Fruit fly (Drosophila melanogaster) whole organism, embryonic: Measurements from ENCODE around the gene CG10165.
A peak's percentile ranks its signal among the peaks of the same experiment; 100 is the strongest.

Experiments
- CG11093 ChIP-seq: fragments of 200-800 bp; sonication (Bioruptor generic); IDR thresholded peaks from 3 replicates; pipeline ENCODE4 v1.3.6; 2022; ENCODE audit warnings: missing biosample characterization, missing genetic modification characterization
- CG11504 ChIP-seq: fragments of 200-800 bp; sonication (Bioruptor generic); optimal IDR thresholded peaks from 3 replicates; lab custom pipeline; 2019; ENCODE audit warnings: missing biosample characterization, mild to moderate bottlenecking, missing genetic modification characterization, moderate library complexity
- CG11695 ChIP-seq: fragments of 200-800 bp; sonication (Bioruptor generic); IDR thresholded peaks from 3 replicates; pipeline ENCODE4 v1.3.6; 2022; ENCODE audit warnings: missing biosample characterization, missing genetic modification characterization
- CG1233 ChIP-seq: fragments of 200-800 bp; sonication (Bioruptor generic); optimal IDR thresholded peaks from 4 replicates; lab custom pipeline; 2018; ENCODE audit warnings: missing biosample characterization, mild to moderate bottlenecking, missing genetic modification characterization
- CG12744 ChIP-seq: fragments of 200-800 bp; sonication (Bioruptor generic); optimal IDR thresholded peaks from 2 replicates; lab custom pipeline; 2016; ENCODE audit warnings: missing biosample characterization, missing genetic modification characterization
- CG13296 ChIP-seq: fragments of 200-800 bp; sonication (Bioruptor generic); optimal IDR thresholded peaks from 3 replicates; lab custom pipeline; 2018; ENCODE audit warnings: missing biosample characterization, mild to moderate bottlenecking, missing genetic modification characterization
- CG13894 ChIP-seq: fragments of 200-800 bp; sonication (Bioruptor generic); optimal IDR thresholded peaks from 3 replicates; lab custom pipeline; 2018; ENCODE audit warnings: missing biosample characterization, mild to moderate bottlenecking, missing genetic modification characterization, moderate library complexity
- CG15269 ChIP-seq: fragments of 200-800 bp; sonication (Bioruptor generic); optimal IDR thresholded peaks from 2 replicates; lab custom pipeline; 2018; ENCODE audit warnings: missing biosample characterization, mild to moderate bottlenecking, missing genetic modification characterization, moderate library complexity
- CG15479 ChIP-seq: fragments of 200-800 bp; sonication (Bioruptor generic); optimal IDR thresholded peaks from 3 replicates; lab custom pipeline; 2019; ENCODE audit warnings: missing biosample characterization, mild to moderate bottlenecking, missing genetic modification characterization, moderate library complexity
- CG17912 ChIP-seq: fragments of 200-800 bp; sonication (Bioruptor generic); optimal IDR thresholded peaks from 2 replicates; lab custom pipeline; 2018; ENCODE audit warnings: missing biosample characterization, mild to moderate bottlenecking, missing genetic modification characterization
- CG18011 ChIP-seq: fragments of 200-800 bp; sonication (Bioruptor generic); optimal IDR thresholded peaks from 2 replicates; lab custom pipeline; 2017; ENCODE audit warnings: missing biosample characterization, missing genetic modification characterization, mild to moderate bottlenecking, moderate library complexity, missing genotype
- CG34376 ChIP-seq: fragments of 200-800 bp; sonication (Bioruptor generic); optimal IDR thresholded peaks from 2 replicates; lab custom pipeline; 2018; ENCODE audit warnings: missing biosample characterization, mild to moderate bottlenecking, missing genetic modification characterization
- CG6254 ChIP-seq: fragments of 200-800 bp; sonication (Bioruptor generic); optimal IDR thresholded peaks from 3 replicates; lab custom pipeline; 2017; ENCODE audit warnings: mild to moderate bottlenecking, missing biosample characterization, missing genetic modification reagents, missing genetic modification characterization
- CG7556 ChIP-seq: fragments of 200-800 bp; sonication (Bioruptor generic); optimal IDR thresholded peaks from 2 replicates; lab custom pipeline; 2017; ENCODE audit warnings: missing biosample characterization, mild to moderate bottlenecking, missing genetic modification characterization
- CG9437 ChIP-seq: fragments of 200-800 bp; sonication (Bioruptor generic); optimal IDR thresholded peaks from 2 replicates; lab custom pipeline; 2018; ENCODE audit warnings: missing biosample characterization, mild to moderate bottlenecking, missing genetic modification characterization
- CrebB ChIP-seq: fragments of 200-800 bp; sonication (Bioruptor generic); optimal IDR thresholded peaks from 3 replicates; lab custom pipeline; 2018; ENCODE audit warnings: missing biosample characterization, mild to moderate bottlenecking, missing genetic modification characterization
- Dad ChIP-seq: fragments of 200-800 bp; sonication (Bioruptor generic); optimal IDR thresholded peaks from 3 replicates; lab custom pipeline; 2016; ENCODE audit warnings: missing biosample characterization, missing genetic modification characterization
- Dfd ChIP-seq, 2 experiments: fragments of >200 bp; optimal IDR thresholded peaks; 2 replicates each; lab custom pipeline; 2017; ENCODE audit warnings: missing biosample characterization in 2 of 2, missing genetic modification characterization in 2 of 2
- Fer1 ChIP-seq: fragments of 200-800 bp; sonication (Bioruptor generic); optimal IDR thresholded peaks from 2 replicates; lab custom pipeline; 2017; ENCODE audit warnings: missing biosample characterization, mild to moderate bottlenecking, missing genetic modification characterization
- HHEX ChIP-seq: fragments of 200-800 bp; sonication (Bioruptor generic); optimal IDR thresholded peaks from 3 replicates; lab custom pipeline; 2017; ENCODE audit warnings: missing biosample characterization, mild to moderate bottlenecking, missing genetic modification characterization, missing genetic modification reagents
- Max ChIP-seq: fragments of 200-800 bp; sonication (Bioruptor generic); optimal IDR thresholded peaks from 2 replicates; lab custom pipeline; 2016; ENCODE audit warnings: missing biosample characterization, mild to moderate bottlenecking, missing genetic modification characterization
- Mes4 ChIP-seq: fragments of 200-800 bp; sonication (Bioruptor generic); optimal IDR thresholded peaks from 2 replicates; lab custom pipeline; 2016; ENCODE audit warnings: missing biosample characterization, missing genetic modification characterization
- Poxn ChIP-seq: fragments of 200-800 bp; sonication (Bioruptor generic); IDR thresholded peaks from 2 replicates; pipeline ENCODE4 v1.3.6; 2022; ENCODE audit warnings: missing biosample characterization, missing genetic modification characterization
- Rx ChIP-seq: fragments of 200-800 bp; sonication (Bioruptor generic); IDR thresholded peaks from 2 replicates; pipeline ENCODE4 v1.3.6; 2022; ENCODE audit warnings: missing biosample characterization, missing genetic modification characterization
- Side ChIP-seq: fragments of 200-800 bp; sonication (Bioruptor generic); optimal IDR thresholded peaks from 2 replicates; lab custom pipeline; 2016; ENCODE audit warnings: missing biosample characterization, missing genetic modification characterization
- Sry-δ ChIP-seq: fragments of 200-800 bp; sonication (Bioruptor generic); optimal IDR thresholded peaks from 2 replicates; lab custom pipeline; 2016; ENCODE audit warnings: missing biosample characterization, missing genetic modification characterization
- Ssrp ChIP-seq: fragments of 200-800 bp; sonication (Bioruptor generic); optimal IDR thresholded peaks from 2 replicates; lab custom pipeline; 2018; ENCODE audit warnings: missing biosample characterization, mild to moderate bottlenecking, missing genetic modification characterization, moderate library complexity
- Trl ChIP-seq, 3 experiments: fragments of >200 bp in 2 of 3; fragments of 200-800 bp in 1 of 3; sonication (Bioruptor generic) in 1 of 3; optimal IDR thresholded peaks; 2 replicates in 1 of 3; 3 replicates in 2 of 3; lab custom pipeline; 2016 to 2017; ENCODE audit warnings: missing biosample characterization in 1 of 3, missing genetic modification characterization in 1 of 3
- Xbp1 ChIP-seq: fragments of 200-800 bp; sonication (Bioruptor generic); optimal IDR thresholded peaks from 3 replicates; lab custom pipeline; 2016; ENCODE audit warnings: missing biosample characterization, mild to moderate bottlenecking, missing genetic modification characterization
- ase ChIP-seq: fragments of 200-800 bp; sonication (Bioruptor generic); IDR thresholded peaks from 3 replicates; pipeline ENCODE4 v1.3.6; 2022; ENCODE audit warnings: missing biosample characterization, missing genetic modification characterization
- chinmo ChIP-seq: fragments of 200-800 bp; sonication (Bioruptor generic); IDR thresholded peaks from 4 replicates; pipeline ENCODE4 v1.3.6; 2022; ENCODE audit warnings: missing biosample characterization, missing genetic modification characterization; ENCODE audit not compliant: partially characterized antibody
- corto ChIP-seq: fragments of 200-800 bp; sonication (Bioruptor generic); optimal IDR thresholded peaks from 2 replicates; lab custom pipeline; 2016; ENCODE audit warnings: missing biosample characterization, mild to moderate bottlenecking, missing genetic modification characterization, moderate library complexity
- dati ChIP-seq: fragments of 200-800 bp; sonication (Bioruptor generic); IDR thresholded peaks from 2 replicates; pipeline ENCODE4 v1.3.6; 2022; ENCODE audit warnings: missing biosample characterization, missing genetic modification characterization
- dmrt99B ChIP-seq: fragments of 200-800 bp; sonication (Bioruptor generic); optimal IDR thresholded peaks from 2 replicates; lab custom pipeline; 2018; ENCODE audit warnings: missing biosample characterization, mild to moderate bottlenecking, missing genetic modification characterization, moderate library complexity
- exex ChIP-seq: fragments of 200-800 bp; sonication (Bioruptor generic); optimal IDR thresholded peaks from 4 replicates; lab custom pipeline; 2018; ENCODE audit warnings: missing biosample characterization, mild to moderate bottlenecking, missing genetic modification characterization, moderate library complexity
- grn ChIP-seq: fragments of 200-800 bp; sonication (Bioruptor generic); optimal IDR thresholded peaks from 3 replicates; lab custom pipeline; 2017; ENCODE audit warnings: missing biosample characterization, missing genetic modification characterization
- gro ChIP-seq: fragments of 200-800 bp; sonication (Bioruptor generic); optimal IDR thresholded peaks from 2 replicates; lab custom pipeline; 2016; ENCODE audit warnings: missing biosample characterization, missing genetic modification characterization
- gsb ChIP-seq: fragments of 200-800 bp; sonication (Bioruptor generic); IDR thresholded peaks from 2 replicates; pipeline ENCODE4 v1.3.6; 2022; ENCODE audit warnings: missing biosample characterization, missing genetic modification characterization
- gt ChIP-seq: fragments of 200-800 bp; sonication (Bioruptor generic); IDR thresholded peaks from 2 replicates; pipeline ENCODE4 v1.3.6; 2022; ENCODE audit warnings: missing biosample characterization, missing genetic modification characterization
- ken ChIP-seq: fragments of 200-800 bp; sonication (Bioruptor generic); IDR thresholded peaks from 3 replicates; pipeline ENCODE4 v1.3.6; 2022; ENCODE audit warnings: missing biosample characterization, missing genetic modification characterization
- knrl ChIP-seq: fragments of 200-800 bp; sonication (Bioruptor generic); IDR thresholded peaks from 3 replicates; pipeline ENCODE4 v1.3.6; 2022; ENCODE audit warnings: missing biosample characterization, missing genetic modification characterization; ENCODE audit not compliant: partially characterized antibody
- mam ChIP-seq: fragments of 200-800 bp; sonication (Bioruptor generic); optimal IDR thresholded peaks from 3 replicates; lab custom pipeline; 2016; ENCODE audit warnings: missing biosample characterization, missing genetic modification characterization
- odd ChIP-seq: fragments of 200-800 bp; sonication (Bioruptor generic); optimal IDR thresholded peaks from 2 replicates; lab custom pipeline; 2017; ENCODE audit warnings: missing biosample characterization, mild to moderate bottlenecking, missing genetic modification characterization
- sima ChIP-seq: fragments of 200-800 bp; sonication (Bioruptor generic); optimal IDR thresholded peaks from 2 replicates; lab custom pipeline; 2016; ENCODE audit warnings: missing biosample characterization, missing genetic modification characterization
- sug ChIP-seq: fragments of 200-800 bp; optimal IDR thresholded peaks from 2 replicates; lab custom pipeline; 2019; ENCODE audit warnings: missing biosample characterization, mild to moderate bottlenecking, missing genetic modification characterization, moderate library complexity
- tll ChIP-seq, 2 experiments: fragments of 200-800 bp in 1 of 2; fragments of >200 bp in 1 of 2; sonication (Bioruptor generic) in 1 of 2; optimal IDR thresholded peaks; 2 replicates each; lab custom pipeline; 2017 to 2019; ENCODE audit warnings: missing biosample characterization in 2 of 2, missing genetic modification characterization in 2 of 2, mild to moderate bottlenecking in 1 of 2, moderate library complexity in 1 of 2
- vfl ChIP-seq: fragments of 200-800 bp; sonication (Bioruptor generic); optimal IDR thresholded peaks from 2 replicates; lab custom pipeline; 2016; ENCODE audit warnings: missing biosample characterization, missing genetic modification characterization
- wek ChIP-seq: fragments of 200-800 bp; sonication (Bioruptor generic); optimal IDR thresholded peaks from 3 replicates; lab custom pipeline; 2018; ENCODE audit warnings: missing biosample characterization, mild to moderate bottlenecking, missing genetic modification characterization, moderate library complexity

Gene CG10165

DNA sequence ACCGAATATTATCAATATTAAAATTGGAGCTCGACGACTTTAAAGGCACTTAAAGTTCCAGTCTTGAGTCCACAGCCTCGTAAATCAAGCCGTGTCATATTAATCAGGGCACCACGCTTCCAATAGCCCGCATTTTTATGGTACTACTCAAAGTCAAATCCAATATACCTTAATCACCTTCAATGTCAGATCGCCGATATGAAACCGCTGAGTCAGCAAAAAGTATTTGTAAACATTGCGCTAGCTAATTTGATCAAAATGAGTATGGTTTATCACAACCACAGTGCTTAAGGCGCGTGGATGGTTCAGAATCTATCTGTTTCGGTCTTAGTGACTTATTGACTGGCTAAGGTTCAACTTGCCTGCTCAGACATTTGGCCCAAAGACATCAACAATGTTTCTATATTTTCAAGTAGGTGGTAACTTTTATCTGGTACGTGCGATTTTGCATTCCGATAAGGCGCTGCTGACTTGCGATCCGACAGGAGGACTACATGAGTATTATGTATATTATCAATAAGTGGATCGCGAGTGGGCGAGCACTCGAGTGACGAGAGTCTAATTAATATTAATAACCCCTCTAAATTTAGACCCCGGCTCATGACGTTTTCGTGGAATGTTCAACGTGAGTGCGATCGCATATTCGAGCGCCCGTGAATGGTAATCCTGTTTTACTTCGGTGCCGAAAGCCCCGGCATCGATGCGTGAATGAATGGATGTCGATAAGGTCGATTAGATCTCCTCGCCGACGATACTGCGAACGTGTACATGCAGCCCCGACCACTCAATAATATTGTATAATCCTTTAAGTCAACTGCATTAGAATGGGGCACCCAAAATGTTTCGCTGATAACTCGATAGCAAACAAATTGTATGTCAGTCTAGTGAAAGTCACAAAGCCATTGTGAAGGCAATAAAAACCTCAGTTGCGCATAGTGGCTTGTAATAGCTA, 33.2 kb upstream of the CG10165 start, which contains the start of gene CG13078:
CG13078 (plus strand) TSS at position 902 of the 952 bp plus-strand sequence.
- TF ChIP-seq dati (no peak), CrebB (no peak), knrl (GFP tag; lab: Robert Waterston, UW) (no peak), CG1233 (no peak), Poxn (GFP tag; lab: Robert Waterston, UW) (no peak), Dad (GFP tag; lab: Kevin White, UChicago) (no peak), CG15479 (no peak), CG9437 (no peak), CG11093 (GFP tag; lab: Robert Waterston, UW) (no peak), sima (GFP tag; lab: Kevin White, UChicago) (no peak), HHEX (GFP tag; lab: Kevin White, UChicago) (no peak), sug (tag; lab: Kevin White, UChicago) (peak; percentile 42), Rx (GFP tag; lab: Robert Waterston, UW) (no peak), CG34376 (GFP tag; lab: Kevin White, UChicago) (peak; percentile 92), corto (no peak), CG13296 (GFP tag; lab: Kevin White, UChicago) (no peak), ase (GFP tag; lab: Robert Waterston, UW) (no peak), vfl (GFP tag; lab: Kevin White, UChicago) (no peak), Max (GFP tag; lab: Kevin White, UChicago) (no peak), dmrt99B (tag; lab: Kevin White, UChicago) (no peak), gro (GFP tag; lab: Kevin White, UChicago) (peak; percentile 22), CG18011 (GFP tag; lab: Kevin White, UChicago) (no peak), Side (GFP tag; lab: Kevin White, UChicago) (no peak), Mes4 (GFP tag; lab: Kevin White, UChicago) (no peak), ken (GFP tag; lab: Robert Waterston, UW) (no peak), CG13894 (tag; lab: Kevin White, UChicago) (peak; percentile 65), Sry-δ (GFP tag; lab: Kevin White, UChicago) (no peak), CG11695 (GFP tag; lab: Robert Waterston, UW) (no peak), CG11504 (tag; lab: Kevin White, UChicago) (no peak), CG6254 (no peak), CG15269 (tag; lab: Kevin White, UChicago) (no peak), Fer1 (GFP tag; lab: Kevin White, UChicago) (no peak), CG12744 (GFP tag; lab: Kevin White, UChicago) (no peak), exex (tag; lab: Kevin White, UChicago) (peak; percentile 97), wek (no peak), Ssrp (tag; lab: Kevin White, UChicago) (no peak), mam (GFP tag; lab: Kevin White, UChicago) (no peak), tll (GFP tag; optimal IDR thresholded peaks at IDR 0.05; lab: Kevin White, UChicago) (no peak), Trl (optimal IDR thresholded peaks at IDR 0.05; lab: Kevin White, UChicago) (no peak), Trl (GFP tag; optimal IDR thresholded peaks at IDR 0.05; lab: Kevin White, UChicago) (no peak), CG7556 (GFP tag; lab: Kevin White, UChicago) (no peak), CG17912 (GFP tag; lab: Kevin White, UChicago) (no peak), Xbp1 (GFP tag; lab: Kevin White, UChicago) (no peak), odd (GFP tag; lab: Kevin White, UChicago) (no peak), gt (GFP tag; lab: Robert Waterston, UW) (no peak), Dfd (GFP tag; optimal IDR thresholded peaks at IDR 0.05; lab: Kevin White, UChicago) (no peak), grn (GFP tag; lab: Kevin White, UChicago) (peak; percentile 85), gsb (GFP tag; lab: Robert Waterston, UW) (no peak), chinmo (GFP tag; lab: Robert Waterston, UW) (0 out of 4 replicates have a peak, but pooled peaks have one; percentile 43)
